Fruit fly (Drosophila melanogaster): ENCODE results near the gene Adi1.
A peak's percentile ranks its signal among the peaks of the same experiment; 100 is the strongest.

The Adi1 gene

dm6 chr3L:10681814-10682213 lies 18.6 kb downstream of the Adi1 start (continued):
- TF ChIP-seq CG10565 (GFP tag; optimal IDR thresholded peaks at IDR 0.05) (no peak), aop (GFP tag; IDR thresholded peaks at IDR 0.05) (no peak), sd (tag; optimal IDR thresholded peaks at IDR 0.05) (no peak), Dip3 (GFP tag; optimal IDR thresholded peaks at IDR 0.05) (no peak), CG3995 (GFP tag; optimal IDR thresholded peaks at IDR 0.05) (no peak), CG1602 (GFP tag; optimal IDR thresholded peaks at IDR 0.05) (no peak), CG2678 (tag; optimal IDR thresholded peaks at IDR 0.05) (peak; percentile 4), Sry-δ (GFP tag; optimal IDR thresholded peaks at IDR 0.05) (no peak), ro (GFP tag; IDR thresholded peaks at IDR 0.05) (no peak), Dip2 (GFP tag; IDR thresholded peaks at IDR 0.05) (no peak), CG9437 (GFP tag; optimal IDR thresholded peaks at IDR 0.05) (no peak), rib (GFP tag; IDR thresholded peaks at IDR 0.05) (peak; percentile 60; the same call in 1 of the 2 replicates), CG5245 (GFP tag; optimal IDR thresholded peaks at IDR 0.05) (no peak), onecut (GFP tag; IDR thresholded peaks at IDR 0.05) (peak; percentile 4; the same call in 1 of the 2 replicates), CG11696 (GFP tag; IDR thresholded peaks at IDR 0.05) (peak; percentile 40; the same call in 1 of the 2 replicates), Hr39 (optimal IDR thresholded peaks at IDR 0.05) (no peak), Stat92E (GFP tag; optimal IDR thresholded peaks at IDR 0.05) (no peak), CG4617 (GFP tag; optimal IDR thresholded peaks at IDR 0.05; ENCODE audit: borderline replicate concordance) (no peak), stwl (tag; optimal IDR thresholded peaks at IDR 0.05) (no peak), wdn (GFP tag; IDR thresholded peaks at IDR 0.05) (peak; percentile 49; the same call in 1 of the 2 replicates), CG12299 (tag; optimal IDR thresholded peaks at IDR 0.05) (no peak), CG7271 (tag; optimal IDR thresholded peaks at IDR 0.05) (no peak), CG8924 (tag; optimal IDR thresholded peaks at IDR 0.05) (no peak), CG9797 (GFP tag; optimal IDR thresholded peaks at IDR 0.05) (no peak), dati (GFP tag; IDR thresholded peaks at IDR 0.05) (no peak), Xbp1 (GFP tag; optimal IDR thresholded peaks at IDR 0.05) (no peak), CG5180 (GFP tag; optimal IDR thresholded peaks at IDR 0.05) (no peak), Ravus (GFP tag; IDR thresholded peaks at IDR 0.05) (no peak), MBD-R2 (GFP tag; IDR thresholded peaks at IDR 0.05) (no peak), her (GFP tag; optimal IDR thresholded peaks at IDR 0.05) (peak; percentile 16), CG4328 (GFP tag; optimal IDR thresholded peaks at IDR 0.05) (no peak), CG32767 (GFP tag; IDR thresholded peaks at IDR 0.05) (no peak), Trl (optimal IDR thresholded peaks at IDR 0.05) (peak; percentile 94 to 97), Trl (GFP tag; optimal IDR thresholded peaks at IDR 0.05) (peak; percentile 61), jing (GFP tag; optimal IDR thresholded peaks at IDR 0.05) (no peak), CG43689 (GFP tag; IDR thresholded peaks at IDR 0.05) (no peak), toy (GFP tag; IDR thresholded peaks at IDR 0.05) (no peak), ham (GFP tag; IDR thresholded peaks at IDR 0.05) (no peak), dmrt11E (tag; optimal IDR thresholded peaks at IDR 0.05) (no peak), CG4707 (GFP tag; optimal IDR thresholded peaks at IDR 0.05) (peak; percentile 22), CG18262 (tag; optimal IDR thresholded peaks at IDR 0.05) (no peak), Blimp-1 (GFP tag; optimal IDR thresholded peaks at IDR 0.05) (no peak), chn (GFP tag; optimal IDR thresholded peaks at IDR 0.05) (no peak), CG34376 (GFP tag; optimal IDR thresholded peaks at IDR 0.05) (no peak), Mrtf (GFP tag; IDR thresholded peaks at IDR 0.05) (no peak), Myb (GFP tag; optimal IDR thresholded peaks at IDR 0.05) (no peak), CG9215 (GFP tag; IDR thresholded peaks at IDR 0.05) (no peak), sc (optimal IDR thresholded peaks at IDR 0.05) (no peak), sc (GFP tag; optimal IDR thresholded peaks at IDR 0.05) (no peak), sima (GFP tag; optimal IDR thresholded peaks at IDR 0.05) (no peak), HLH4C (GFP tag; IDR thresholded peaks at IDR 0.05; ENCODE audit: partially characterized antibody) (no peak), ato (GFP tag; IDR thresholded peaks at IDR 0.05; ENCODE audit: partially characterized antibody) (peak; percentile 10; the same call in 1 of the 2 replicates), CG14965 (GFP tag; optimal IDR thresholded peaks at IDR 0.05; ENCODE audit: borderline replicate concordance) (no peak)
